Worm (Caenorhabditis elegans): ENCODE results near the gene srbc-22.
A peak's percentile ranks its signal among the peaks of the same experiment; 100 is the strongest.

Gene srbc-22

DNA sequence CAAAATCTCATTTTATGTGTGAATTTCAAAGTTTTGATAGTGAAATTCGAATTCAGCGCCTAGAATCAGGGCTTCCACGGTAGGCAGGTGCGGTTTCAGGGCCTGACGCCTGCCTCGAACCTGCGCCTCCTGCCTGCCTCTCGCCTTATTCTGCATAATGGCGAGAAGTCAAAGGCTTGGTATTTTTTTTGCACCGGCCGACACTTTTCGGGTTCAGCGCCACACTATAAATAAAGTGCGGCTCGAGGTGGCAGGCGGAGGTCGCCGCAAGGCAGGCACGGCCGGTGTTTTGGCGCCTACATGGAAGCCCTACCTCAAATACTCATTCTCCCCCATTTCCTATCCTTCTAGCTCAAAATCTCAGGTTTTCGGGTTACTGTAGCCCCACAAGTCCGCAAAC, 43.5 kb downstream of the srbc-22 start:
- no peak for TF ChIP-seq nhr-76 (tag; optimal IDR thresholded peaks at IDR 0.05)
- TF ChIP-seq set-16 (GFP tag; IDR thresholded peaks at IDR 0.05), result peak; percentile 69; the same call in 1 of the 2 replicates
- TF ChIP-seq egl-43 (GFP tag; IDR thresholded peaks at IDR 0.05), result 0 out of 2 replicates have a peak, but pooled peaks have one; percentile 3

DNA sequence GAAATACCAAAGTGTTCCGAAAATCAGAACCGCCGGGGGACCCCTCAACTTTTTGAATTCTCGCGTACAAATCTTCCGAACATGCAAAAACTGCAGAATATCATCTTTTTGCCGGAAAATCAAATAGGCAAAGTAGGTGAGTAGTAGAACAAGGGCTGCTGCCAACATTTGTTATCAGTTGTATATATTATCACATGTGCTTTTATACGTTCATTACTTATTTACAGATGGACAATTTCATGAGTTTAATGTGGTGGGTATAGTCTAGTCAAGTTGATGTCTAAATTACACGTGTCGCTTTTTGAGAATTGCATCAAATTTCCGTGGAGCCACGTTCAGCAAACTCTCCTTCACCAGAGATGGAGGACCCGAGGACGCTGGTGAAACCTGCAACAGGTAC, 44.3 kb downstream of the srbc-22 start, which contains the start of gene cyp-32B1:
Gene cyp-32B1, minus strand, starts transcription at position 176 of the 400 bp plus-strand sequence.
- no peak for TF ChIP-seq Y5F2A.4 (GFP tag; optimal IDR thresholded peaks at IDR 0.05)
- TF ChIP-seq mdt-29 (GFP tag; IDR thresholded peaks at IDR 0.05), result no peak
- no peak for TF ChIP-seq zfp-2 (tag; optimal IDR thresholded peaks at IDR 0.05)
- no peak for TF ChIP-seq egl-43 (GFP tag; IDR thresholded peaks at IDR 0.05)
- no peak for TF ChIP-seq jun-1 (tag; optimal IDR thresholded peaks at IDR 0.05)
- peak; percentile 37 for TF ChIP-seq nhr-28 (tag; optimal IDR thresholded peaks at IDR 0.05)
- no peak for TF ChIP-seq lin-1 (GFP tag; IDR thresholded peaks at IDR 0.05)
- no peak for TF ChIP-seq aly-2 (tag; optimal IDR thresholded peaks at IDR 0.05)
- TF ChIP-seq D1046.2 (GFP tag; IDR thresholded peaks at IDR 0.05), result no peak
- no peak for TF ChIP-seq ceh-32 (tag; optimal IDR thresholded peaks at IDR 0.05; ENCODE audit: poor library complexity)
- TF ChIP-seq ZK337.2 (GFP tag; IDR thresholded peaks at IDR 0.05), result no peak
- TF ChIP-seq nhr-111 (GFP tag; optimal IDR thresholded peaks at IDR 0.05), result no peak
- no peak for TF ChIP-seq snpc-1.2 (GFP tag; IDR thresholded peaks at IDR 0.05)
- no peak for TF ChIP-seq F37D6.2 (tag; optimal IDR thresholded peaks at IDR 0.05)
- TF ChIP-seq lir-3 (tag; optimal IDR thresholded peaks at IDR 0.05), result no peak
- TF ChIP-seq ceh-62 (tag; optimal IDR thresholded peaks at IDR 0.05), result no peak
- no peak for TF ChIP-seq zip-2 (tag; optimal IDR thresholded peaks at IDR 0.05)
- TF ChIP-seq arid-1 (GFP tag; conservative IDR thresholded peaks at IDR 0.05), result no peak
- no peak for TF ChIP-seq madf-9 (GFP tag; conservative IDR thresholded peaks at IDR 0.05)
- no peak for TF ChIP-seq T20F7.1 (GFP tag; optimal IDR thresholded peaks at IDR 0.05)
- no peak for TF ChIP-seq hmg-1.1 (GFP tag; IDR thresholded peaks at IDR 0.05)
- TF ChIP-seq lsy-2 (tag; optimal IDR thresholded peaks at IDR 0.05), result no peak
- no peak for TF ChIP-seq R02D3.7 (tag; optimal IDR thresholded peaks at IDR 0.05)
- TF ChIP-seq nhr-41 (GFP tag; IDR thresholded peaks at IDR 0.05), result no peak
- TF ChIP-seq lin-29 (GFP tag; IDR thresholded peaks at IDR 0.05), result no peak
- TF ChIP-seq lin-15B (tag; optimal IDR thresholded peaks at IDR 0.05), result no peak
- no peak for TF ChIP-seq fos-1 (tag; optimal IDR thresholded peaks at IDR 0.05)
- TF ChIP-seq lin-13 (GFP tag; optimal IDR thresholded peaks at IDR 0.05), result no peak
- no peak for TF ChIP-seq nhr-10 (tag; optimal IDR thresholded peaks at IDR 0.05)
- TF ChIP-seq vab-7 (GFP tag; IDR thresholded peaks at IDR 0.05), result no peak
- no peak for TF ChIP-seq aha-1 (tag)
- TF ChIP-seq Y105C5A.15 (GFP tag; IDR thresholded peaks at IDR 0.05), result no peak
- no peak for TF ChIP-seq sdz-12 (GFP tag; optimal IDR thresholded peaks at IDR 0.05)
- TF ChIP-seq ama-1 (optimal IDR thresholded peaks at IDR 0.05), result no peak
- peak; percentile 2 for TF ChIP-seq hlh-11 (tag; optimal IDR thresholded peaks at IDR 0.05)
- TF ChIP-seq mes-2 (tag; optimal IDR thresholded peaks at IDR 0.05; ENCODE audit: poor library complexity, severe bottlenecking), result no peak
- no peak for TF ChIP-seq nhr-102 (tag; optimal IDR thresholded peaks at IDR 0.05)
- TF ChIP-seq daf-16 (GFP tag; optimal IDR thresholded peaks at IDR 0.05), result no peak
- TF ChIP-seq daf-16 (tag; optimal IDR thresholded peaks at IDR 0.05), result peak; percentile 67
- no peak for TF ChIP-seq lin-39 (tag; optimal IDR thresholded peaks at IDR 0.05)
- TF ChIP-seq spr-1 (tag; optimal IDR thresholded peaks at IDR 0.05), result no peak
- TF ChIP-seq ceh-82 (tag; optimal IDR thresholded peaks at IDR 0.05), result no peak
- no peak for TF ChIP-seq hif-1 (tag; optimal IDR thresholded peaks at IDR 0.05)
- TF ChIP-seq dve-1 (tag; optimal IDR thresholded peaks at IDR 0.05; ENCODE audit: insufficient read depth), result peak; percentile 52
- TF ChIP-seq lim-7 (GFP tag; IDR thresholded peaks at IDR 0.05), result no peak
- no peak for TF ChIP-seq saeg-2 (GFP tag; IDR thresholded peaks at IDR 0.05)
- no peak for TF ChIP-seq dmd-8 (GFP tag; IDR thresholded peaks at IDR 0.05)
- no peak for TF ChIP-seq F26F4.8 (GFP tag; conservative IDR thresholded peaks at IDR 0.05)
- no peak for TF ChIP-seq duxl-1 (tag; optimal IDR thresholded peaks at IDR 0.05; ENCODE audit: poor library complexity)

Data from whole organism, L4 larva.